Fruit fly (Drosophila melanogaster): Measurements from ENCODE around the gene CG43783.
A peak's percentile ranks its signal among the peaks of the same experiment; 100 is the strongest.

The CG43783 gene

DNA sequence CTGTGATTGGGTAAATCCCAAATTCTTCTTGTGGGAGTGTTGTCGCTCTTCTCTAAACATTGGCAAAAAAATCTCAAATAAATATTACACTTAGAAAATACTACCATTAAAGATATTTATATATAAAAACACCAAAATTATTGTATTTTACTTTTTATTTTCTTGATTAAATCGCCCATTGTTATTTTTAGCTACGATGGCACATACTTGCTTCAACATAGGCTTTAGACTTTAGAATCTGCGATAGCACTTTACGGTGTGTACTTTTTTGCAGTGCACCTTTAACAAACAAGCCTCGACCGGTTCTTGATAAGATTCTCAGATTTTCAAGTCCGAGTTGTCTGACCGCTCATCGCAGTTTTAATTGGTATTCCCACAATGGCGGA is 569 bp upstream of the CG43783 start, which contains the start of gene GNBP3 (continued):
- TF ChIP-seq CrebB (tag; optimal IDR thresholded peaks at IDR 0.05): peak; percentile 30
- no peak for TF ChIP-seq tna (GFP tag; IDR thresholded peaks at IDR 0.05; ENCODE audit: partially characterized antibody)
- peak; percentile 22 for TF ChIP-seq fd3F (GFP tag; optimal IDR thresholded peaks at IDR 0.05)
- TF ChIP-seq Abd-B (GFP tag; optimal IDR thresholded peaks at IDR 0.05): peak; percentile 54
- no peak for TF ChIP-seq Side (GFP tag; optimal IDR thresholded peaks at IDR 0.05)
- TF ChIP-seq CG7928 (GFP tag; optimal IDR thresholded peaks at IDR 0.05): no peak
- TF ChIP-seq HmgZ (tag; optimal IDR thresholded peaks at IDR 0.05): peak; percentile 25
- TF ChIP-seq CG16815 (GFP tag; optimal IDR thresholded peaks at IDR 0.05): peak; percentile 49
- TF ChIP-seq kay (GFP tag; optimal IDR thresholded peaks at IDR 0.05): peak; percentile 26
- TF ChIP-seq mam (GFP tag; optimal IDR thresholded peaks at IDR 0.05): peak; percentile 55
- TF ChIP-seq tap (tag; optimal IDR thresholded peaks at IDR 0.05): peak; percentile 67
- no peak for TF ChIP-seq HmgD (GFP tag; optimal IDR thresholded peaks at IDR 0.05)
- TF ChIP-seq NfI (GFP tag; optimal IDR thresholded peaks at IDR 0.05): peak; percentile 16
- TF ChIP-seq CG13424 (tag; optimal IDR thresholded peaks at IDR 0.05): peak; percentile 53
- peak; percentile 11 for TF ChIP-seq CG18764 (GFP tag; optimal IDR thresholded peaks at IDR 0.05)
- TF ChIP-seq peb (GFP tag; IDR thresholded peaks at IDR 0.05): no peak
- no peak for TF ChIP-seq CG5180 (GFP tag; optimal IDR thresholded peaks at IDR 0.05)
- peak; percentile 52 for TF ChIP-seq sens (GFP tag)
- TF ChIP-seq CG1233 (GFP tag; optimal IDR thresholded peaks at IDR 0.05): peak; percentile 83
- peak; percentile 66 for TF ChIP-seq slbo (GFP tag; IDR thresholded peaks at IDR 0.05)
- peak; percentile 23 for TF ChIP-seq CG1602 (GFP tag; optimal IDR thresholded peaks at IDR 0.05)
- peak; percentile 81 for TF ChIP-seq CG10267 (tag; optimal IDR thresholded peaks at IDR 0.05)
- TF ChIP-seq Dek (tag; optimal IDR thresholded peaks at IDR 0.05): peak; percentile 60
- peak; percentile 41 for TF ChIP-seq CG6854 (GFP tag; optimal IDR thresholded peaks at IDR 0.05)
- TF ChIP-seq CG10147 (GFP tag; optimal IDR thresholded peaks at IDR 0.05): peak; percentile 87
- TF ChIP-seq CG6689 (GFP tag; IDR thresholded peaks at IDR 0.05): peak; percentile 53; the same call in 1 of the 2 replicates
- peak; percentile 5 for TF ChIP-seq Hr3 (GFP tag; optimal IDR thresholded peaks at IDR 0.05)
- TF ChIP-seq CG31224 (GFP tag; IDR thresholded peaks at IDR 0.05): peak; percentile 58
- peak; percentile 47; the same call in 1 of the 2 replicates for TF ChIP-seq CG14441 (GFP tag; IDR thresholded peaks at IDR 0.05)
- TF ChIP-seq bigmax (GFP tag; optimal IDR thresholded peaks at IDR 0.05): peak; percentile 48
- TF ChIP-seq ssp (GFP tag; IDR thresholded peaks at IDR 0.05): no peak
- no peak for TF ChIP-seq ems (GFP tag; optimal IDR thresholded peaks at IDR 0.05)
- TF ChIP-seq chif (GFP tag; optimal IDR thresholded peaks at IDR 0.05): no peak
- TF ChIP-seq lov (optimal IDR thresholded peaks at IDR 0.05): no peak
- TF ChIP-seq lov (GFP tag; IDR thresholded peaks at IDR 0.05): 0 out of 3 replicates have a peak, but pooled peaks have one; percentile 26
- TF ChIP-seq CG12236 (GFP tag; optimal IDR thresholded peaks at IDR 0.05): no peak
- peak; percentile 51 for TF ChIP-seq fd96Cb (tag; optimal IDR thresholded peaks at IDR 0.05)
- TF ChIP-seq CG30431 (GFP tag; optimal IDR thresholded peaks at IDR 0.05): peak; percentile 3
- TF ChIP-seq CG6791 (GFP tag; IDR thresholded peaks at IDR 0.05; ENCODE audit: partially characterized antibody): no peak
- TF ChIP-seq CG1024 (GFP tag; IDR thresholded peaks at IDR 0.05): 0 out of 2 replicates have a peak, but pooled peaks have one; percentile 25
- no peak for TF ChIP-seq pan (optimal IDR thresholded peaks at IDR 0.05)
- peak in 1 of 2 experiments; percentile 60 for TF ChIP-seq pan (GFP tag; optimal IDR thresholded peaks at IDR 0.05 in 1 of 2, IDR thresholded peaks at IDR 0.05 in 1 of 2)
- TF ChIP-seq dmrt99B (tag; optimal IDR thresholded peaks at IDR 0.05): peak; percentile 70
- TF ChIP-seq CG9727 (GFP tag; optimal IDR thresholded peaks at IDR 0.05): peak; percentile 92
- peak; percentile 25 for TF ChIP-seq CG4424 (GFP tag; optimal IDR thresholded peaks at IDR 0.05)
- TF ChIP-seq Sox100B (GFP tag; optimal IDR thresholded peaks at IDR 0.05): peak; percentile 82
- no peak for TF ChIP-seq E2f1 (GFP tag; IDR thresholded peaks at IDR 0.05)
- TF ChIP-seq luna (GFP tag; optimal IDR thresholded peaks at IDR 0.05): no peak
- TF ChIP-seq CG12391 (tag; optimal IDR thresholded peaks at IDR 0.05): peak; percentile 43
- TF ChIP-seq CG10321 (GFP tag; IDR thresholded peaks at IDR 0.05): no peak
- TF ChIP-seq esg (GFP tag; conservative IDR thresholded peaks at IDR 0.05): 0 out of 2 replicates have a peak, but pooled peaks have one; percentile 17
- TF ChIP-seq gro (GFP tag; optimal IDR thresholded peaks at IDR 0.05): no peak

All from whole organism, embryonic.